Worm (Caenorhabditis elegans): Measurements from ENCODE around the gene F11A5.9.

The F11A5.9 gene

ce11 chrV:16266514-16266913 is 51.8 kb downstream of the F11A5.9 start, which contains the start of gene T13F3.4:
TSS of gene T13F3.4 (minus strand) at chrV:16266614.
- TF ChIP-seq him-1 (tag; optimal IDR thresholded peaks at IDR 0.05) (no peak), W03F9.2 (tag; optimal IDR thresholded peaks at IDR 0.05) (no peak), dao-5 (tag; optimal IDR thresholded peaks at IDR 0.05) (no peak)
